Fruit fly (Drosophila melanogaster) whole organism, embryonic: ENCODE data around the gene CG32087.

Experiments used
- Atf3 ChIP-seq: fragments of 200-800 bp; sonication (Bioruptor generic); optimal IDR thresholded peaks from 3 replicates; lab custom pipeline; 2016; ENCODE audit warnings: missing biosample characterization, missing genetic modification characterization
- B-H1 ChIP-seq: fragments of 200-800 bp; sonication (Bioruptor generic); IDR thresholded peaks from 3 replicates; pipeline ENCODE4 v1.3.6; 2022; ENCODE audit warnings: missing biosample characterization, missing genetic modification characterization
- Bteb2 ChIP-seq: fragments of 200-800 bp; sonication (Bioruptor generic); optimal IDR thresholded peaks from 2 replicates; lab custom pipeline; 2016; ENCODE audit warnings: missing biosample characterization, missing genetic modification characterization
- CG10147 ChIP-seq: fragments of 200-800 bp; sonication (Bioruptor generic); optimal IDR thresholded peaks from 2 replicates; lab custom pipeline; 2019; ENCODE audit warnings: missing biosample characterization, mild to moderate bottlenecking, missing genetic modification characterization, moderate library complexity
- CG10209 ChIP-seq: fragments of 200-800 bp; sonication (Bioruptor generic); optimal IDR thresholded peaks from 3 replicates; lab custom pipeline; 2017; ENCODE audit warnings: missing biosample characterization, mild to moderate bottlenecking, missing genetic modification characterization, missing genetic modification reagents
- CG12104 ChIP-seq: fragments of 200-800 bp; sonication (Bioruptor generic); optimal IDR thresholded peaks from 3 replicates; lab custom pipeline; 2016; ENCODE audit warnings: missing biosample characterization, missing genetic modification characterization
- CG12391 ChIP-seq: fragments of 200-800 bp; sonication (Bioruptor generic); optimal IDR thresholded peaks from 3 replicates; lab custom pipeline; 2018; ENCODE audit warnings: missing biosample characterization, mild to moderate bottlenecking, missing genetic modification characterization, moderate library complexity
- CG13287 ChIP-seq: fragments of 200-800 bp; sonication (Bioruptor generic); IDR thresholded peaks from 2 replicates; pipeline ENCODE4 v1.3.6; 2022; ENCODE audit warnings: missing biosample characterization, missing genetic modification characterization; ENCODE audit not compliant: partially characterized antibody
- CG14014 ChIP-seq: fragments of 200-800 bp; sonication (Bioruptor generic); IDR thresholded peaks from 2 replicates; pipeline ENCODE4 v1.3.6; 2022; ENCODE audit warnings: missing biosample characterization, missing genetic modification characterization
- CG14441 ChIP-seq: fragments of 200-800 bp; sonication (Bioruptor generic); IDR thresholded peaks from 2 replicates; pipeline ENCODE4 v1.3.6; 2022; ENCODE audit warnings: missing biosample characterization, missing genetic modification characterization
- CG15696 ChIP-seq: fragments of 200-800 bp; sonication (Bioruptor generic); optimal IDR thresholded peaks from 2 replicates; lab custom pipeline; 2019; ENCODE audit warnings: missing biosample characterization, mild to moderate bottlenecking, missing genetic modification characterization, moderate library complexity
- CG16815 ChIP-seq: fragments of 200-800 bp; sonication (Bioruptor generic); optimal IDR thresholded peaks from 3 replicates; lab custom pipeline; 2017; ENCODE audit warnings: missing biosample characterization, mild to moderate bottlenecking, missing genetic modification characterization
- CG17802 ChIP-seq: fragments of 200-800 bp; sonication (Bioruptor generic); optimal IDR thresholded peaks from 2 replicates; lab custom pipeline; 2018; ENCODE audit warnings: missing biosample characterization, mild to moderate bottlenecking, missing genetic modification characterization, moderate library complexity
- CG2120 ChIP-seq: fragments of 200-800 bp; sonication (Bioruptor generic); optimal IDR thresholded peaks from 3 replicates; lab custom pipeline; 2016; ENCODE audit warnings: missing biosample characterization, missing genetic modification characterization
- CG34224 ChIP-seq: fragments of 200-800 bp; sonication (Bioruptor generic); IDR thresholded peaks from 3 replicates; pipeline ENCODE4 v1.3.6; 2022; ENCODE audit warnings: missing biosample characterization, missing genetic modification characterization; ENCODE audit not compliant: partially characterized antibody
- CG3838 ChIP-seq: fragments of 200-800 bp; sonication (Bioruptor generic); optimal IDR thresholded peaks from 3 replicates; lab custom pipeline; 2016; ENCODE audit warnings: missing biosample characterization, missing genetic modification characterization
- CG3847 ChIP-seq: fragments of 200-800 bp; sonication (Bioruptor generic); IDR thresholded peaks from 2 replicates; pipeline ENCODE4 v1.3.6; 2022; ENCODE audit warnings: missing biosample characterization, missing genetic modification characterization
- CG4617 ChIP-seq: fragments of 200-800 bp; sonication (Bioruptor generic); optimal IDR thresholded peaks from 3 replicates; lab custom pipeline; 2016; ENCODE audit warnings: missing biosample characterization, missing genetic modification characterization, borderline replicate concordance
- CG6689 ChIP-seq: fragments of 200-800 bp; sonication (Bioruptor generic); IDR thresholded peaks from 2 replicates; pipeline ENCODE4 v1.3.6; 2022; ENCODE audit warnings: missing biosample characterization, missing genetic modification characterization
- CG6765 ChIP-seq: fragments of 200-800 bp; sonication (Bioruptor generic); optimal IDR thresholded peaks from 3 replicates; lab custom pipeline; 2017; ENCODE audit warnings: missing biosample characterization, mild to moderate bottlenecking, missing genetic modification characterization
- CG8281 ChIP-seq: fragments of 200-800 bp; sonication (Bioruptor generic); optimal IDR thresholded peaks from 2 replicates; lab custom pipeline; 2018; ENCODE audit warnings: missing biosample characterization, mild to moderate bottlenecking, missing genetic modification characterization, moderate library complexity
- CG9876 ChIP-seq: fragments of 200-800 bp; sonication (Bioruptor generic); optimal IDR thresholded peaks from 2 replicates; lab custom pipeline; 2016; ENCODE audit warnings: missing biosample characterization, missing genetic modification characterization
- Dip2 ChIP-seq: fragments of 200-800 bp; sonication (Bioruptor generic); IDR thresholded peaks from 2 replicates; pipeline ENCODE4 v1.3.6; 2022; ENCODE audit warnings: missing biosample characterization, missing genetic modification characterization
- Doc3 ChIP-seq: fragments of 200-800 bp; sonication (Bioruptor generic); IDR thresholded peaks from 3 replicates; pipeline ENCODE4 v1.3.6; 2022; ENCODE audit warnings: missing biosample characterization, missing genetic modification characterization; ENCODE audit not compliant: partially characterized antibody
- ERR ChIP-seq: fragments of 200-800 bp; sonication (Bioruptor generic); optimal IDR thresholded peaks from 2 replicates; lab custom pipeline; 2016; ENCODE audit warnings: missing biosample characterization, missing genetic modification characterization
- H2.0 ChIP-seq: fragments of 200-800 bp; sonication (Bioruptor generic); IDR thresholded peaks from 2 replicates; pipeline ENCODE4 v1.3.6; 2022; ENCODE audit warnings: missing biosample characterization, missing genetic modification characterization
- HLH4C ChIP-seq: fragments of 200-800 bp; sonication (Bioruptor generic); IDR thresholded peaks from 3 replicates; pipeline ENCODE4 v1.3.6; 2022; ENCODE audit warnings: missing biosample characterization, missing genetic modification characterization; ENCODE audit not compliant: partially characterized antibody
- Hmx ChIP-seq: fragments of 200-800 bp; sonication (Bioruptor generic); optimal IDR thresholded peaks from 2 replicates; lab custom pipeline; 2016; ENCODE audit warnings: missing biosample characterization, missing genetic modification characterization
- Hsf ChIP-seq: fragments of 200-800 bp; sonication (Bioruptor generic); optimal IDR thresholded peaks from 3 replicates; lab custom pipeline; 2016; ENCODE audit warnings: missing biosample characterization, missing genetic modification characterization
- Lpt ChIP-seq: fragments of >200 bp; optimal IDR thresholded peaks from 2 replicates; lab custom pipeline; 2018; ENCODE audit warnings: missing biosample characterization, missing genetic modification characterization
- MESR4 ChIP-seq: fragments of 200-800 bp; sonication (Bioruptor generic); optimal IDR thresholded peaks from 2 replicates; lab custom pipeline; 2018; ENCODE audit warnings: missing biosample characterization, mild to moderate bottlenecking, missing genetic modification characterization, moderate library complexity
- Optix ChIP-seq: fragments of 200-800 bp; sonication (Bioruptor generic); IDR thresholded peaks from 3 replicates; pipeline ENCODE4 v1.3.6; 2022; ENCODE audit warnings: missing biosample characterization, missing genetic modification characterization
- Sox100B ChIP-seq: fragments of 200-800 bp; sonication (Bioruptor generic); optimal IDR thresholded peaks from 3 replicates; lab custom pipeline; 2018; ENCODE audit warnings: missing biosample characterization, mild to moderate bottlenecking, missing genetic modification characterization
- Spps ChIP-seq: fragments of 200-800 bp; sonication (Bioruptor generic); optimal IDR thresholded peaks from 2 replicates; lab custom pipeline; 2018; ENCODE audit warnings: missing biosample characterization, mild to moderate bottlenecking, missing genetic modification characterization
- Sry-δ ChIP-seq: fragments of 200-800 bp; sonication (Bioruptor generic); optimal IDR thresholded peaks from 2 replicates; lab custom pipeline; 2016; ENCODE audit warnings: missing biosample characterization, missing genetic modification characterization
- TFAM ChIP-seq: fragments of 200-800 bp; sonication (Bioruptor generic); optimal IDR thresholded peaks from 2 replicates; lab custom pipeline; 2017; ENCODE audit warnings: missing biosample characterization, missing genetic modification characterization, inconsistent platforms
- YL-1 ChIP-seq: fragments of 200-800 bp; sonication (Bioruptor generic); optimal IDR thresholded peaks from 3 replicates; lab custom pipeline; 2017; ENCODE audit warnings: missing biosample characterization, mild to moderate bottlenecking, missing genetic modification characterization
- az2 ChIP-seq: fragments of 200-800 bp; sonication (Bioruptor generic); optimal IDR thresholded peaks from 3 replicates; lab custom pipeline; 2016; ENCODE audit warnings: missing biosample characterization, missing genetic modification characterization
- bab2 ChIP-seq: fragments of 200-800 bp; sonication (Bioruptor generic); optimal IDR thresholded peaks from 2 replicates; lab custom pipeline; 2016; ENCODE audit warnings: missing biosample characterization, missing genetic modification characterization
- disco-r ChIP-seq: fragments of 200-800 bp; sonication (Bioruptor generic); optimal IDR thresholded peaks from 2 replicates; lab custom pipeline; 2016; ENCODE audit warnings: missing biosample characterization, missing genetic modification characterization
- grau ChIP-seq: fragments of 200-800 bp; optimal IDR thresholded peaks from 3 replicates; lab custom pipeline; 2019; ENCODE audit warnings: missing biosample characterization, mild to moderate bottlenecking, missing genetic modification characterization, moderate library complexity
- nerfin-1 ChIP-seq: fragments of 200-800 bp; sonication (Bioruptor generic); optimal IDR thresholded peaks from 3 replicates; lab custom pipeline; 2019; ENCODE audit warnings: missing biosample characterization, mild to moderate bottlenecking, missing genetic modification characterization, moderate library complexity
- odd ChIP-seq: fragments of 200-800 bp; sonication (Bioruptor generic); optimal IDR thresholded peaks from 2 replicates; lab custom pipeline; 2017; ENCODE audit warnings: missing biosample characterization, mild to moderate bottlenecking, missing genetic modification characterization
- schlank ChIP-seq: fragments of 200-800 bp; sonication (Bioruptor generic); optimal IDR thresholded peaks from 2 replicates; lab custom pipeline; 2018; ENCODE audit warnings: missing biosample characterization, mild to moderate bottlenecking, missing genetic modification characterization
- sd ChIP-seq: fragments of 200-800 bp; sonication (Bioruptor generic); optimal IDR thresholded peaks from 3 replicates; lab custom pipeline; 2018; ENCODE audit warnings: missing biosample characterization, mild to moderate bottlenecking, missing genetic modification characterization, moderate library complexity
- shn ChIP-seq: fragments of 200-800 bp; sonication (Bioruptor generic); optimal IDR thresholded peaks from 3 replicates; lab custom pipeline; 2016; ENCODE audit warnings: missing biosample characterization, missing genetic modification characterization
- sisA ChIP-seq: fragments of 200-800 bp; sonication (Bioruptor generic); IDR thresholded peaks from 2 replicates; pipeline ENCODE4 v1.3.6; 2022; ENCODE audit warnings: missing biosample characterization, missing genetic modification characterization
- stc ChIP-seq: fragments of 200-800 bp; sonication (Bioruptor generic); IDR thresholded peaks from 2 replicates; pipeline ENCODE4 v1.3.6; 2022; ENCODE audit warnings: missing biosample characterization, missing genetic modification characterization
- sug ChIP-seq: fragments of 200-800 bp; optimal IDR thresholded peaks from 2 replicates; lab custom pipeline; 2019; ENCODE audit warnings: missing biosample characterization, mild to moderate bottlenecking, missing genetic modification characterization, moderate library complexity
- tll ChIP-seq, 2 experiments: fragments of 200-800 bp in 1 of 2; fragments of >200 bp in 1 of 2; sonication (Bioruptor generic) in 1 of 2; optimal IDR thresholded peaks; 2 replicates each; lab custom pipeline; 2017 to 2019; ENCODE audit warnings: missing biosample characterization in 2 of 2, missing genetic modification characterization in 2 of 2, mild to moderate bottlenecking in 1 of 2, moderate library complexity in 1 of 2
- ttk ChIP-seq: fragments of 200-800 bp; sonication (Bioruptor generic); IDR thresholded peaks from 2 replicates; pipeline ENCODE4 v2.1.2; 2022; ENCODE audit warnings: missing biosample characterization, missing genetic modification characterization

The CG32087 gene

dm6 chr3L:11711059-11711628, 20.8 kb upstream of the CG32087 start, which contains the start of gene crim (continued):
- TF ChIP-seq odd (GFP tag; lab: Kevin White, UChicago) = no peak
- TF ChIP-seq CG15696 (tag; lab: Kevin White, UChicago) = no peak
- TF ChIP-seq Hsf (GFP tag; lab: Kevin White, UChicago) = no peak
- TF ChIP-seq CG34224 = no peak
- no peak for TF ChIP-seq HLH4C
- no peak for TF ChIP-seq Hmx (GFP tag; lab: Kevin White, UChicago)
- no peak for TF ChIP-seq disco-r
- no peak for TF ChIP-seq shn (GFP tag; lab: Kevin White, UChicago)
- no peak for TF ChIP-seq CG17802 (tag; lab: Kevin White, UChicago)
- TF ChIP-seq Spps = no peak
- TF ChIP-seq CG6765 (GFP tag; lab: Kevin White, UChicago) = no peak
- no peak for TF ChIP-seq CG3838 (GFP tag; lab: Kevin White, UChicago)
- no peak for TF ChIP-seq tll (GFP tag; optimal IDR thresholded peaks at IDR 0.05; lab: Kevin White, UChicago)
- TF ChIP-seq CG6689 (GFP tag; lab: Robert Waterston, UW) = no peak
- TF ChIP-seq sisA (GFP tag; lab: Robert Waterston, UW) = no peak
- TF ChIP-seq Atf3 (GFP tag; lab: Kevin White, UChicago) = no peak
- TF ChIP-seq nerfin-1 (tag; lab: Kevin White, UChicago) = no peak
- no peak for TF ChIP-seq ERR (GFP tag; lab: Kevin White, UChicago)
- no peak for TF ChIP-seq Sox100B (GFP tag; lab: Kevin White, UChicago)
- TF ChIP-seq ttk (GFP tag; lab: Robert Waterston, UW) = no peak
- TF ChIP-seq Lpt = no peak
- TF ChIP-seq stc = no peak
- no peak for TF ChIP-seq CG8281 (tag; lab: Kevin White, UChicago)
- TF ChIP-seq CG13287 = peak; percentile 50; the same call in 1 of the 2 replicates
- TF ChIP-seq H2.0 (GFP tag; lab: Robert Waterston, UW) = no peak
- TF ChIP-seq CG16815 = no peak
- TF ChIP-seq CG2120 = peak; percentile 13
- TF ChIP-seq schlank (tag; lab: Kevin White, UChicago) = no peak
- peak; percentile 87 for TF ChIP-seq YL-1 (GFP tag; lab: Kevin White, UChicago)
- TF ChIP-seq CG3847 (GFP tag; lab: Robert Waterston, UW) = 0 out of 2 replicates have a peak, but pooled peaks have one; percentile 39
- TF ChIP-seq CG14441 (GFP tag; lab: Robert Waterston, UW) = no peak
- peak; percentile 88 for TF ChIP-seq MESR4 (GFP tag; lab: Kevin White, UChicago)
- TF ChIP-seq Dip2 = no peak
- TF ChIP-seq grau = peak; percentile 2
- TF ChIP-seq TFAM (GFP tag; lab: Kevin White, UChicago) = no peak
- no peak for TF ChIP-seq sd
- no peak for TF ChIP-seq CG9876
- peak; percentile 61 for TF ChIP-seq CG4617 (GFP tag; lab: Kevin White, UChicago)
- TF ChIP-seq az2 (GFP tag; lab: Kevin White, UChicago) = no peak
- TF ChIP-seq bab2 (GFP tag; lab: Kevin White, UChicago) = no peak
- no peak for TF ChIP-seq Doc3
- peak; percentile 26 for TF ChIP-seq Sry-δ
- no peak for TF ChIP-seq Bteb2
- TF ChIP-seq sug (tag; lab: Kevin White, UChicago) = peak; percentile 23
- peak; percentile 11 for TF ChIP-seq CG12391 (tag; lab: Kevin White, UChicago)
- no peak for TF ChIP-seq CG12104
- TF ChIP-seq CG10209 (GFP tag; lab: Kevin White, UChicago) = no peak
- TF ChIP-seq B-H1 (GFP tag; lab: Robert Waterston, UW) = no peak
- TF ChIP-seq CG10147 = no peak
- TF ChIP-seq CG14014 (GFP tag; lab: Robert Waterston, UW) = no peak
- no peak for TF ChIP-seq Optix (GFP tag; lab: Robert Waterston, UW)
